Fruit fly (Drosophila melanogaster): ENCODE data around the gene CG4960.

- TF ChIP-seq lz (GFP tag; optimal IDR thresholded peaks at IDR 0.05) (no peak), fd59A (GFP tag; optimal IDR thresholded peaks at IDR 0.05) (no peak), CG31627 (GFP tag; optimal IDR thresholded peaks at IDR 0.05) (no peak), Blimp-1 (GFP tag; optimal IDR thresholded peaks at IDR 0.05) (no peak), OdsH (GFP tag; optimal IDR thresholded peaks at IDR 0.05) (no peak), CG16779 (tag; optimal IDR thresholded peaks at IDR 0.05) (no peak)
Observed at dm6 chr3R:25782855-25783424, 4.2 kb downstream of the CG4960 start.

All from whole organism, prepupa.